Fruit fly (Drosophila melanogaster): Measurements from ENCODE around the gene fuss.

fuss gene

DNA sequence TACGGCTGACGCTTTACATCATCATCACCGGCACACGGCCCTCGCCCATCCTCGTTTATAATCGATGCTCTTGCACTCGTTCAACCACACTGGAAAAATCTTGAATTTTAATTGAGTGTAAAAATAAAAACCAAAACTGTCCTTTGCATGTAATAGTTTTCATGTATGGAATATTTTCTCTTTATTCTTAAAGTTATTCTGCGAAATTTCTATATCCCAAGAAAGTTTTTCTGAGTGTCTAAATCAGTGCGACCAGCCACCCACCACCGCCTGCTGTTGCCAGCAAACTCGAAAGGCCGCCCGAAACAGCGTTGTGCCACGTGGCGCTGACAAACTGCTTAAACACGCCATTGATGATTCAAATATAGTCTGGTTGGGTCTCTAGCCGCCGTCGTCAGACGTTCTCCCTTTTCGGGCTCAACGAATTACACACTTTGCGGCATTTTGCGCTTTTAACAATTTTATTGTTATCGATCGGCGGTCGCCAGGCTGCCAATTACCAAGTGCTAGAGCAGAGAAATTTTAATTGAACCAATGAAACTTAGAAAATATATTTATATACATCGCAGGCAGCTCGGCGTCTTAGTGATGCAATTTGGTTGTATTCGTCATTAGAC is 4.6 kb upstream of the fuss start (continued):
- TF ChIP-seq CG10321 (GFP tag; IDR thresholded peaks at IDR 0.05): no peak
- peak; percentile 42 for TF ChIP-seq CG12299 (tag; optimal IDR thresholded peaks at IDR 0.05)
- TF ChIP-seq bbx (GFP tag; IDR thresholded peaks at IDR 0.05; ENCODE audit: partially characterized antibody): no peak
- peak; percentile 39 for TF ChIP-seq Ets97D (GFP tag; optimal IDR thresholded peaks at IDR 0.05)
- TF ChIP-seq CG14441 (GFP tag; IDR thresholded peaks at IDR 0.05): no peak; the same call in 1 of the 2 replicates
- TF ChIP-seq stc (GFP tag; IDR thresholded peaks at IDR 0.05): peak; percentile 72
- TF ChIP-seq sima (GFP tag; optimal IDR thresholded peaks at IDR 0.05): peak; percentile 5
- peak; percentile 100 for TF ChIP-seq Hey (tag; optimal IDR thresholded peaks at IDR 0.05)
- TF ChIP-seq CG17361 (GFP tag; IDR thresholded peaks at IDR 0.05): peak; percentile 81; the same call in 2 of the 3 replicates
- TF ChIP-seq mam (GFP tag; optimal IDR thresholded peaks at IDR 0.05): peak; percentile 55
- peak; percentile 70 for TF ChIP-seq jumu (GFP tag; optimal IDR thresholded peaks at IDR 0.05)
- peak; percentile 20 for TF ChIP-seq CG3838 (GFP tag; optimal IDR thresholded peaks at IDR 0.05)
- TF ChIP-seq bab2 (GFP tag; optimal IDR thresholded peaks at IDR 0.05): peak; percentile 72
- no peak for TF ChIP-seq wdn (GFP tag; IDR thresholded peaks at IDR 0.05)
- TF ChIP-seq ken (GFP tag; IDR thresholded peaks at IDR 0.05): no peak
- no peak for TF ChIP-seq Mrtf (GFP tag; IDR thresholded peaks at IDR 0.05)
- peak; percentile 63 for TF ChIP-seq NfI (GFP tag; optimal IDR thresholded peaks at IDR 0.05)
- no peak for TF ChIP-seq Drgx (GFP tag; IDR thresholded peaks at IDR 0.05)
- no peak for TF ChIP-seq Gsc (GFP tag; IDR thresholded peaks at IDR 0.05)
- TF ChIP-seq Nf-YC (tag; optimal IDR thresholded peaks at IDR 0.05): peak; percentile 61
- TF ChIP-seq CG17385 (GFP tag; optimal IDR thresholded peaks at IDR 0.05): peak; percentile 74
- peak; percentile 97 for TF ChIP-seq Ets65A (GFP tag)
- TF ChIP-seq CG14965 (GFP tag; optimal IDR thresholded peaks at IDR 0.05; ENCODE audit: borderline replicate concordance): peak; percentile 38
- TF ChIP-seq wek (GFP tag; optimal IDR thresholded peaks at IDR 0.05): no peak
- TF ChIP-seq ERR (GFP tag; optimal IDR thresholded peaks at IDR 0.05): no peak
- peak; percentile 64 for TF ChIP-seq Fer3 (tag; optimal IDR thresholded peaks at IDR 0.05)
- TF ChIP-seq eyg (GFP tag; optimal IDR thresholded peaks at IDR 0.05): peak; percentile 50
- TF ChIP-seq CG11398 (GFP tag; optimal IDR thresholded peaks at IDR 0.05): peak; percentile 59
- TF ChIP-seq danr (GFP tag; IDR thresholded peaks at IDR 0.05): no peak
- TF ChIP-seq al (GFP tag; IDR thresholded peaks at IDR 0.05): no peak
- peak; percentile 47 for TF ChIP-seq shn (GFP tag; optimal IDR thresholded peaks at IDR 0.05)
- TF ChIP-seq CG7745 (tag; optimal IDR thresholded peaks at IDR 0.05): no peak
- no peak; the same call in 2 of the 3 replicates for TF ChIP-seq ase (GFP tag; IDR thresholded peaks at IDR 0.05)
- TF ChIP-seq BEAF-32 (GFP tag; optimal IDR thresholded peaks at IDR 0.05): no peak
- peak; percentile 57 for TF ChIP-seq Deaf1 (tag; optimal IDR thresholded peaks at IDR 0.05)
- peak; percentile 19 for TF ChIP-seq CG6765 (GFP tag; optimal IDR thresholded peaks at IDR 0.05)
- TF ChIP-seq NC2α (GFP tag; optimal IDR thresholded peaks at IDR 0.05): peak; percentile 54
- peak; percentile 39 for TF ChIP-seq CG7987 (GFP tag; optimal IDR thresholded peaks at IDR 0.05)
- no peak for TF ChIP-seq Blimp-1 (GFP tag; optimal IDR thresholded peaks at IDR 0.05)
- peak; percentile 62; the same call in 1 of the 2 replicates for TF ChIP-seq CG14014 (GFP tag; IDR thresholded peaks at IDR 0.05)
- TF ChIP-seq crp (GFP tag; optimal IDR thresholded peaks at IDR 0.05): peak in 1 of 2 experiments; percentile 4
- TF ChIP-seq nerfin-1 (tag; optimal IDR thresholded peaks at IDR 0.05): peak; percentile 65
- TF ChIP-seq Nf-YB (GFP tag; optimal IDR thresholded peaks at IDR 0.05): peak; percentile 61
- peak; percentile 70 for TF ChIP-seq Sox100B (GFP tag; optimal IDR thresholded peaks at IDR 0.05)
- TF ChIP-seq Gug (GFP tag; IDR thresholded peaks at IDR 0.05): peak; percentile 52; the same call in 2 of the 4 replicates
- TF ChIP-seq B-H1 (GFP tag; IDR thresholded peaks at IDR 0.05): peak; percentile 59; the same call in 2 of the 3 replicates
- TF ChIP-seq CG12155 (GFP tag; optimal IDR thresholded peaks at IDR 0.05): peak; percentile 55
- TF ChIP-seq psq (GFP tag; optimal IDR thresholded peaks at IDR 0.05): peak; percentile 14
- TF ChIP-seq Optix (GFP tag; IDR thresholded peaks at IDR 0.05): no peak; the same call in 2 of the 3 replicates
- TF ChIP-seq CG7372 (GFP tag; IDR thresholded peaks at IDR 0.05): 0 out of 2 replicates have a peak, but pooled peaks have one; percentile 17
